Worm (Caenorhabditis elegans): Measurements from ENCODE around the gene srx-46.

srx-46 gene

ce11 chrV:9343629-9344624, 9.1 kb upstream of the srx-46 start, which contains the start of gene tos-1 (continued):
- peak; percentile 60 for TF ChIP-seq daf-12 (tag; optimal IDR thresholded peaks at IDR 0.05)
- TF ChIP-seq unc-62 (GFP tag; optimal IDR thresholded peaks at IDR 0.05), result peak; percentile 73
- TF ChIP-seq fkh-10 (GFP tag; optimal IDR thresholded peaks at IDR 0.05), result peak; percentile 96
- peak; percentile 90 to 100 for TF ChIP-seq eor-1 (tag; optimal IDR thresholded peaks at IDR 0.05)
- no peak for TF ChIP-seq aly-2 (tag; optimal IDR thresholded peaks at IDR 0.05)
- peak; percentile 92 for TF ChIP-seq fos-1 (tag; optimal IDR thresholded peaks at IDR 0.05)
- TF ChIP-seq nhr-23 (tag; optimal IDR thresholded peaks at IDR 0.05), result peak; percentile 97
- peak; percentile 95 for TF ChIP-seq ceh-28 (tag; optimal IDR thresholded peaks at IDR 0.05)
- TF ChIP-seq nhr-237 (tag; optimal IDR thresholded peaks at IDR 0.05), result no peak
- TF ChIP-seq mml-1 (tag; optimal IDR thresholded peaks at IDR 0.05), result peak; percentile 12
- TF ChIP-seq ceh-82 (tag; optimal IDR thresholded peaks at IDR 0.05), result peak; percentile 91
- TF ChIP-seq lsy-12 (tag; optimal IDR thresholded peaks at IDR 0.05), result peak; percentile 99

ce11 chrV:9346804-9347203, 6.2 kb upstream of the srx-46 start, which contains the start of the genes K07B1.7 and try-5:
Gene K07B1.7, minus strand, starts transcription at chrV:9346962.
Gene try-5, plus strand, starts transcription at chrV:9347044.
- no peak for TF ChIP-seq zag-1 (tag; optimal IDR thresholded peaks at IDR 0.05)
- peak; percentile 12 for TF ChIP-seq lin-39 (tag; optimal IDR thresholded peaks at IDR 0.05)
- TF ChIP-seq ceh-28 (tag; optimal IDR thresholded peaks at IDR 0.05), result peak; percentile 94
- TF ChIP-seq nfya-1 (tag; optimal IDR thresholded peaks at IDR 0.05; ENCODE audit: insufficient read depth), result peak; percentile 82
- TF ChIP-seq elt-3 (tag; optimal IDR thresholded peaks at IDR 0.05), result no peak
- TF ChIP-seq ceh-82 (tag; optimal IDR thresholded peaks at IDR 0.05), result no peak
- TF ChIP-seq egl-5 (tag; optimal IDR thresholded peaks at IDR 0.05), result peak; percentile 54
- TF ChIP-seq R02D3.7 (tag; optimal IDR thresholded peaks at IDR 0.05), result peak; percentile 96
- peak; percentile 85 for TF ChIP-seq pha-4 (tag; optimal IDR thresholded peaks at IDR 0.05)
- TF ChIP-seq skn-1 (tag; optimal IDR thresholded peaks at IDR 0.05), result peak; percentile 61
- TF ChIP-seq lin-15B (tag; optimal IDR thresholded peaks at IDR 0.05), result peak; percentile 64
- peak; percentile 62 for TF ChIP-seq nhr-25 (tag; optimal IDR thresholded peaks at IDR 0.05)
- no peak for TF ChIP-seq hmg-11 (tag; optimal IDR thresholded peaks at IDR 0.05)

ce11 chrV:9349687-9350086, 3.4 kb upstream of the srx-46 start, which contains the start of gene srx-47:
Gene srx-47, plus strand, starts transcription at chrV:9349987.
- no peak for TF ChIP-seq ama-1 (optimal IDR thresholded peaks at IDR 0.05)
- no peak for TF ChIP-seq ZK546.5 (tag; optimal IDR thresholded peaks at IDR 0.05)
- TF ChIP-seq daf-12 (tag; optimal IDR thresholded peaks at IDR 0.05), result no peak
- TF ChIP-seq nhr-28 (tag; optimal IDR thresholded peaks at IDR 0.05), result no peak
- TF ChIP-seq eor-1 (tag; optimal IDR thresholded peaks at IDR 0.05), result no peak

- TF ChIP-seq nhr-28 (tag; optimal IDR thresholded peaks at IDR 0.05) (no peak), fos-1 (tag; optimal IDR thresholded peaks at IDR 0.05) (no peak), nhr-12 (tag; optimal IDR thresholded peaks at IDR 0.05) (no peak), mml-1 (tag; optimal IDR thresholded peaks at IDR 0.05) (no peak), ama-1 (optimal IDR thresholded peaks at IDR 0.05) (no peak), tbx-2 (tag; optimal IDR thresholded peaks at IDR 0.05) (no peak), egl-5 (tag; optimal IDR thresholded peaks at IDR 0.05) (no peak), mdl-1 (tag; optimal IDR thresholded peaks at IDR 0.05) (no peak)
Observed at ce11 chrV:9355371-9355770, 2.3 kb downstream of the srx-46 start, which contains the start of gene ttr-40. Gene ttr-40, minus strand, starts transcription at chrV:9355471.

ce11 chrV:9356345-9356744, 3.3 kb downstream of the srx-46 start, which contains the start of gene ttr-49:
Gene ttr-49, minus strand, starts transcription at chrV:9356515.
- TF ChIP-seq elt-1 (tag; optimal IDR thresholded peaks at IDR 0.05) (no peak), hmg-11 (tag; optimal IDR thresholded peaks at IDR 0.05) (no peak), aly-2 (tag; optimal IDR thresholded peaks at IDR 0.05) (no peak), elt-2 (tag; optimal IDR thresholded peaks at IDR 0.05) (peak; percentile 64), pqm-1 (tag; optimal IDR thresholded peaks at IDR 0.05) (peak; percentile 24), sea-2 (GFP tag; optimal IDR thresholded peaks at IDR 0.05) (no peak)

Data from whole organism, L3 larva.